Fruit fly (Drosophila melanogaster): ENCODE data around the gene Trl.

Trl gene

DNA sequence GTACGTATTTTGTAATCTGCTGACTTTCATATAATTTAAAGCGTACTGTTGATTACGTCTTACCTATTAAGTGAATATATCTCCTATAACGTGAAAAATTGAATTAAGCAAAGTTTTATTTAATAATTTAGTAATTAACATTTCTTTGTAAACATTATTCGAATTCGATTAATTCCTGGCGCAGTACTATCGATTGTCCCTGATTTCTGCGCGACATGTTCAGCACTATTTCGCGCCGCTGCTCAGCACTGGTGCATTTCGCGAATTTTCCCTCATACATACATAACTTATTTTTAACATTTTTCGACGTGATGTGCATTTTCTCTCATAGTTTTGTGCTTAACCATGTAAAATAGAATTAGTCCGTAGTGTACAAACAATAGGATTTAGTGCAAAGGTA lies 28.8 kb upstream of the Trl start, which contains the start of gene Helz:
Gene Helz (plus strand): TSS at position 260 of the 400 bp plus-strand sequence.
- TF ChIP-seq CG7101 (tag; optimal IDR thresholded peaks at IDR 0.05) (peak; percentile 66), CG33017 (tag; optimal IDR thresholded peaks at IDR 0.05) (peak; percentile 22), Mnt (GFP tag; optimal IDR thresholded peaks at IDR 0.05) (peak; percentile 6), CG14711 (tag; optimal IDR thresholded peaks at IDR 0.05) (peak; percentile 25), CG1620 (GFP tag; optimal IDR thresholded peaks at IDR 0.05) (peak; percentile 77), cnc (optimal IDR thresholded peaks at IDR 0.05) (no peak)

DNA sequence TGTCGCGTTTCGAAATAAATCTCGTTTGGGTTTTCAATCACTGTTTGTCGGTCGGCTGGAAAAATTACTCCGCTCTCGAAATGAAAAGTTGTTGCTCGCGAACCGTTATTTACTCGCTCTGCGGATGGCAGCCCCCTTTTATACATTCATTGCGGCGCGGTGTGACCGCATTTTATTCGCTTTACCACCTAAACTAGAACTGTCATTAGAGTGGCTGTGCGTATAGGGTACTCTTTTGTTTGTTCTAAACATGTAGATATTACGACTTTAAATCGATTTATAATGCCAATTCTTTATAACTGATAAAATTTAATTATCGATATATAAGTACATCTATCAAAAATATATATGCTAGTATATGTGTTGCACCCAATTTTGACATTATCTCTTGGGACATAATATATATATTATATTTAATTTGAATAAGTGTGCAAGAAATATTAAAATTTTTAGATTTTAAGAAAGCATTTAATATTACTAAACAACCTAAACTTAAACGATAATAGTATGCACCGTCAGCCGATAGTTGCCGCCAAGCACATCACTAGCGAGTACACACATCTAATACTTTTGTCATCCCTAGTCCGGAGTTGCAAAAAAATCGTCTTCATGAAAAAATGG lies 25.5 kb upstream of the Trl start, which contains the start of the genes bmm and Tdrd3:
Gene bmm (minus strand): TSS at position 183 of the 621 bp plus-strand sequence.
Gene Tdrd3 (plus strand): TSS at position 562 of the 621 bp plus-strand sequence.
- TF ChIP-seq tj (GFP tag; optimal IDR thresholded peaks at IDR 0.05) = peak; percentile 80
- TF ChIP-seq ovo (GFP tag; optimal IDR thresholded peaks at IDR 0.05) = peak; percentile 69
- peak; percentile 64 for TF ChIP-seq CG12768 (GFP tag; optimal IDR thresholded peaks at IDR 0.05)
- TF ChIP-seq CG11617 (GFP tag; optimal IDR thresholded peaks at IDR 0.05) = peak; percentile 93
- TF ChIP-seq cnc (optimal IDR thresholded peaks at IDR 0.05) = no peak
- peak; percentile 71 for TF ChIP-seq CG33017 (tag; optimal IDR thresholded peaks at IDR 0.05)
- TF ChIP-seq toe (GFP tag; optimal IDR thresholded peaks at IDR 0.05) = peak; percentile 82
- peak; percentile 77 for TF ChIP-seq Clk (GFP tag; optimal IDR thresholded peaks at IDR 0.05)
- TF ChIP-seq bab1 (GFP tag; optimal IDR thresholded peaks at IDR 0.05) = peak; percentile 88
- peak; percentile 63 for TF ChIP-seq CG1620 (GFP tag; optimal IDR thresholded peaks at IDR 0.05)
- TF ChIP-seq kay (GFP tag; ENCODE audit: borderline replicate concordance) = no peak
- TF ChIP-seq cic (GFP tag; optimal IDR thresholded peaks at IDR 0.05) = peak; percentile 53
- TF ChIP-seq CG7101 (tag; optimal IDR thresholded peaks at IDR 0.05) = peak; percentile 91
- peak; percentile 73 for TF ChIP-seq pad (GFP tag; optimal IDR thresholded peaks at IDR 0.05)
- TF ChIP-seq CG5204 (GFP tag; optimal IDR thresholded peaks at IDR 0.05) = peak; percentile 73
- TF ChIP-seq CG7045 (GFP tag; optimal IDR thresholded peaks at IDR 0.05) = peak; percentile 82
- TF ChIP-seq Hr96 (GFP tag; optimal IDR thresholded peaks at IDR 0.05) = peak; percentile 55
- TF ChIP-seq Crg-1 (GFP tag; optimal IDR thresholded peaks at IDR 0.05) = peak; percentile 69
- TF ChIP-seq CG14711 (tag; optimal IDR thresholded peaks at IDR 0.05) = peak; percentile 80
- TF ChIP-seq Mnt (GFP tag; optimal IDR thresholded peaks at IDR 0.05) = peak; percentile 57

DNA sequence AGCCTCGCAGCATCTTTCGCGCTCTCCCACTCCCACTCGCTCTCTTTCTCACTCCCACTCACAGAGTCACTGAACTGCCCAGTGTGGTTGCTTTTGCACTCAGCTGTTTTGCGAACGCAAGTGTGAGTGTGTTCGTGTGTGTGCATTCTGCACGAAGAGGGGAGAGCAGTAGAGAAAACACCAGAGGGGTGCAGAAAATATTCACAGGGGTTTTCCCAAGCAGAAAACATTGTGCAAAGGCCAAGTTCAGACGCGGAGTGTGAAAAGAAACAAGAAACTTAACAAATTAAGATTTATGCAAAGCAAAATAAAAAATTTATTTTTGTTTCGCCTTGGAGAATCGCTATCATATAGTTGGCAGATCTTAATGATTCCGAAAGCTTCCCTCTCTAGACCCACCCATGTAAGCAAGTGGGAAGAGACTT lies 24.7 kb upstream of the Trl start:
- TF ChIP-seq bab1 (GFP tag; optimal IDR thresholded peaks at IDR 0.05) = peak; percentile 74
- TF ChIP-seq CG5204 (GFP tag; optimal IDR thresholded peaks at IDR 0.05) = peak; percentile 73
- peak; percentile 59 for TF ChIP-seq toe (GFP tag; optimal IDR thresholded peaks at IDR 0.05)
- peak; percentile 69 for TF ChIP-seq Clk (GFP tag; optimal IDR thresholded peaks at IDR 0.05)
- peak; percentile 29 for TF ChIP-seq pad (GFP tag; optimal IDR thresholded peaks at IDR 0.05)
- TF ChIP-seq CG12768 (GFP tag; optimal IDR thresholded peaks at IDR 0.05) = peak; percentile 75
- TF ChIP-seq CG7045 (GFP tag; optimal IDR thresholded peaks at IDR 0.05) = peak; percentile 75
- TF ChIP-seq Mnt (GFP tag; optimal IDR thresholded peaks at IDR 0.05) = peak; percentile 3
- TF ChIP-seq CG11617 (GFP tag; optimal IDR thresholded peaks at IDR 0.05) = no peak
- TF ChIP-seq tj (GFP tag; optimal IDR thresholded peaks at IDR 0.05) = no peak
- peak; percentile 16 for TF ChIP-seq CG7101 (tag; optimal IDR thresholded peaks at IDR 0.05)
- no peak for TF ChIP-seq Crg-1 (GFP tag; optimal IDR thresholded peaks at IDR 0.05)
- no peak for TF ChIP-seq cnc (optimal IDR thresholded peaks at IDR 0.05)
- TF ChIP-seq CG33017 (tag; optimal IDR thresholded peaks at IDR 0.05) = peak; percentile 24
- peak; percentile 66 for TF ChIP-seq Hr96 (GFP tag; optimal IDR thresholded peaks at IDR 0.05)
- TF ChIP-seq CG14711 (tag; optimal IDR thresholded peaks at IDR 0.05) = peak; percentile 59
- TF ChIP-seq cic (GFP tag; optimal IDR thresholded peaks at IDR 0.05) = no peak
- no peak for TF ChIP-seq kay (GFP tag; ENCODE audit: borderline replicate concordance)
- peak; percentile 56 for TF ChIP-seq CG1620 (GFP tag; optimal IDR thresholded peaks at IDR 0.05)
- no peak for TF ChIP-seq ovo (GFP tag; optimal IDR thresholded peaks at IDR 0.05)

DNA sequence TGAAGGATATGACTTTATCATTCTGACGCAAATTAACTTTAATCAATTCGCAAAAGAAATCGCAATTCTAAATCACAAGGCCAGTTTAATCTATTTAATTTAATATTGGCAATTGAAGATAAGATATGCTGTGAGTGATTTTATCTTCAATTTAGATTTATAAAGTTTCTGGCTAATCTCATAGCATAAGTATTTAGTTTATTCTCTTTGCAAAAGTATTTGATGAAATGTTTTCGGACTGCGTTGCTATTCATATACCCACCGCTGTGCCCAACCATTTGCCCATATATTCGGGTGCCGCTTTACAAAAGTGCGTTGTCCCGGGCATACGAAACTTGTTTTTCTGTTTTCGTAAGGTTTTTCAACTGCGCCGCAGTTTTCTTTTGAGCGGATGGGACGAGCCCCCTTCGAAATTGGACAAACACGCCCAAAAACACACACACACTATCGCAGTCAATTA lies 24.1 kb upstream of the Trl start:
- TF ChIP-seq CG7101 (tag; optimal IDR thresholded peaks at IDR 0.05) (peak; percentile 54), CG14711 (tag; optimal IDR thresholded peaks at IDR 0.05) (peak; percentile 61), toe (GFP tag; optimal IDR thresholded peaks at IDR 0.05) (peak; percentile 42), ovo (GFP tag; optimal IDR thresholded peaks at IDR 0.05) (no peak), cic (GFP tag; optimal IDR thresholded peaks at IDR 0.05) (no peak), pad (GFP tag; optimal IDR thresholded peaks at IDR 0.05) (peak; percentile 22), Clk (GFP tag; optimal IDR thresholded peaks at IDR 0.05) (no peak), CG12768 (GFP tag; optimal IDR thresholded peaks at IDR 0.05) (peak; percentile 40), Hr96 (GFP tag; optimal IDR thresholded peaks at IDR 0.05) (peak; percentile 45), cnc (optimal IDR thresholded peaks at IDR 0.05) (no peak), CG11617 (GFP tag; optimal IDR thresholded peaks at IDR 0.05) (peak; percentile 56), CG1620 (GFP tag; optimal IDR thresholded peaks at IDR 0.05) (peak; percentile 25), CG5204 (GFP tag; optimal IDR thresholded peaks at IDR 0.05) (peak; percentile 69), CG7045 (GFP tag; optimal IDR thresholded peaks at IDR 0.05) (peak; percentile 85), kay (GFP tag; ENCODE audit: borderline replicate concordance) (no peak), bab1 (GFP tag; optimal IDR thresholded peaks at IDR 0.05) (no peak), Crg-1 (GFP tag; optimal IDR thresholded peaks at IDR 0.05) (peak; percentile 17), tj (GFP tag; optimal IDR thresholded peaks at IDR 0.05) (no peak), Mnt (GFP tag; optimal IDR thresholded peaks at IDR 0.05) (no peak), CG33017 (tag; optimal IDR thresholded peaks at IDR 0.05) (peak; percentile 66)

DNA sequence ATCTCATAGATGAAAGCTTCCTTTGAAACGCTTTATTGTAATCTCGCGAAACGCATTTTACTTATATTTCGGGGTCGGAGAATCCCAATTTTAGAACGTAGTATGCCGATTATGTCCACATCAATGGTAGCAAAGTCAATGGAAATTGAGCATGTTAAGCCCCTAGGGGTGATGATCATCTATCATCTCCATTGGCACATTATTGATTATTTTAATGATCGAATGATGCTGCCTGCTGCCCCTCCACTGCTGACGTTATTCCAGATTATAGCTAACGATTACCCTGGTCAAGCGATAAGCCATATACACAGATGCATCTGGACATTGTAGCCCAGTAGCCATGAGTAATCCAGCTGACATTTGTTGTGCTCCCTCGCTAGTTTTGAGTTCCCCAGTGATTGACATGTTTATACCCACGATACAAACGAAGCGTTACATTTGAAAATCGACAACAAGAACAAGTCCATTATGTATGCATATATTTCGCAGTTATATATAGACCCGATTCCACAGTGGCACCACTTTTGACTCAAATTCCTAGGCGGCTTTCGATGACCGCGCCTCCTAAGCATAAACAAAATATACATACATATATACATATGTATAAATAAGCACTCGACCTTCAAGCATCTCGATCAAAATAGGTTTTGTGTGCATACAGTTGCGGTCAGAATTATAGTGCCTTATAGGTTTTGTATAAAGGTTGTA lies 23.5 kb upstream of the Trl start:
- TF ChIP-seq kay (GFP tag; ENCODE audit: borderline replicate concordance) (peak; percentile 90), pad (GFP tag; optimal IDR thresholded peaks at IDR 0.05) (no peak)
